Worm (Caenorhabditis elegans): ENCODE results near the gene gtsf-1.

Gene gtsf-1

DNA sequence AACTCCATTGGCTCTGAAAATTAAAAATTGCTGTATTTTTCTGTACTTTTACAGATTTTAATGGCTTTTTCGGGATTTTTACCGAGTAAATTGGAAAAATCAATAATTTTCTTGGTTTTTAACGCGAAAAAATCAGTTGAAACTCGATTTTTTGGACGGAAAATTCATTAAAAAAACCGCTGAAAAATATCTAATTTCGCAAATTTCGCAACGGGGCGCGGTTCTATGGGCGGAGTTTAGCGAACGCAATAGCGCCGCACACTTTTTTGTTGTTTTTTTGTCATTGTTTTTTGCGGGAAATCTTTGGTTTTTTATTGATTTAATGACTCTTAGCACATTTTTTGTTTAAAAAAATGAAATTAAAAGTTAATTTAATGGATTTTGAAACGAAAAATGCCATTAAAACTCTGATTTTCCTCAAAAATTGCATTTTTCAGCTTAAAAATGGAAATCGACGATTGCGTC, 2.2 kb upstream of the gtsf-1 start, which contains the start of the genes mel-46 and lsy-13 (continued):
- TF ChIP-seq snpc-4 (tag; optimal IDR thresholded peaks at IDR 0.05), result peak; percentile 5
- TF ChIP-seq sox-4 (tag; optimal IDR thresholded peaks at IDR 0.05), result no peak
- no peak for TF ChIP-seq hpl-2 (GFP tag; optimal IDR thresholded peaks at IDR 0.05)
- no peak for TF ChIP-seq aly-2 (tag; optimal IDR thresholded peaks at IDR 0.05)
- TF ChIP-seq zip-4 (GFP tag; optimal IDR thresholded peaks at IDR 0.05), result peak; percentile 62
- TF ChIP-seq lir-3 (tag; optimal IDR thresholded peaks at IDR 0.05; ENCODE audit: poor library complexity), result no peak
- TF ChIP-seq jun-1 (tag; optimal IDR thresholded peaks at IDR 0.05), result no peak
- no peak for TF ChIP-seq nhr-85 (tag)
- TF ChIP-seq vab-15 (tag; optimal IDR thresholded peaks at IDR 0.05), result no peak
- TF ChIP-seq sptf-1 (tag; optimal IDR thresholded peaks at IDR 0.05), result no peak
- no peak for TF ChIP-seq rnt-1 (tag; optimal IDR thresholded peaks at IDR 0.05)
- TF ChIP-seq nhr-77 (tag; optimal IDR thresholded peaks at IDR 0.05), result no peak
- TF ChIP-seq aha-1 (tag; optimal IDR thresholded peaks at IDR 0.05), result no peak
- peak; percentile 6 for TF ChIP-seq F16B12.6 (tag; optimal IDR thresholded peaks at IDR 0.05)
- no peak for TF ChIP-seq fkh-4 (tag; optimal IDR thresholded peaks at IDR 0.05; ENCODE audit: borderline replicate concordance)
- TF ChIP-seq efl-3 (GFP tag; optimal IDR thresholded peaks at IDR 0.05), result no peak
- no peak for TF ChIP-seq grh-1 (GFP tag; IDR thresholded peaks at IDR 0.05)
- no peak for TF ChIP-seq ztf-11 (tag; optimal IDR thresholded peaks at IDR 0.05)
- TF ChIP-seq pag-3 (tag; optimal IDR thresholded peaks at IDR 0.05; ENCODE audit: borderline replicate concordance, insufficient read depth), result no peak
- no peak for TF ChIP-seq ceh-63 (GFP tag; optimal IDR thresholded peaks at IDR 0.05)
- TF ChIP-seq alr-1 (tag; optimal IDR thresholded peaks at IDR 0.05; ENCODE audit: borderline replicate concordance), result no peak
- no peak for TF ChIP-seq ama-1 (optimal IDR thresholded peaks at IDR 0.05)
- TF ChIP-seq swsn-7 (tag; optimal IDR thresholded peaks at IDR 0.05), result no peak
- TF ChIP-seq nhr-237 (tag; optimal IDR thresholded peaks at IDR 0.05), result no peak
- no peak for TF ChIP-seq elt-3 (tag; optimal IDR thresholded peaks at IDR 0.05)
- no peak for TF ChIP-seq zag-1 (tag; optimal IDR thresholded peaks at IDR 0.05)
- TF ChIP-seq lin-14 (GFP tag; optimal IDR thresholded peaks at IDR 0.05), result no peak
- TF ChIP-seq dpl-1 (GFP tag; optimal IDR thresholded peaks at IDR 0.05), result peak; percentile 25 to 49 (median 37)
- TF ChIP-seq unc-30 (tag; optimal IDR thresholded peaks at IDR 0.05), result no peak
- peak; percentile 53 for TF ChIP-seq nhr-71 (tag; optimal IDR thresholded peaks at IDR 0.05)
- TF ChIP-seq unc-130 (tag; optimal IDR thresholded peaks at IDR 0.05), result peak; percentile 4
- TF ChIP-seq mab-9 (GFP tag; IDR thresholded peaks at IDR 0.05), result no peak
- no peak for TF ChIP-seq ceh-90 (tag; optimal IDR thresholded peaks at IDR 0.05)
- no peak for TF ChIP-seq hlh-4 (tag; optimal IDR thresholded peaks at IDR 0.05)
- TF ChIP-seq efl-1 (optimal IDR thresholded peaks at IDR 0.05), result peak; percentile 42 to 43
- peak; percentile 48 to 81 for TF ChIP-seq efl-1 (GFP tag; optimal IDR thresholded peaks at IDR 0.05 in 1 of 2)
- no peak for TF ChIP-seq mef-2 (tag; optimal IDR thresholded peaks at IDR 0.05)
- TF ChIP-seq ceh-8 (GFP tag; optimal IDR thresholded peaks at IDR 0.05), result no peak
- TF ChIP-seq lin-13 (GFP tag; optimal IDR thresholded peaks at IDR 0.05), result no peak
- no peak for TF ChIP-seq sup-37 (GFP tag; optimal IDR thresholded peaks at IDR 0.05)
- TF ChIP-seq nhr-84 (tag; optimal IDR thresholded peaks at IDR 0.05), result no peak
- TF ChIP-seq mep-1 (tag; optimal IDR thresholded peaks at IDR 0.05), result peak; percentile 53
- peak; percentile 69 to 75 (median 70) for TF ChIP-seq ceh-82 (tag; optimal IDR thresholded peaks at IDR 0.05)
- no peak for TF ChIP-seq pqm-1 (tag; optimal IDR thresholded peaks at IDR 0.05)
- TF ChIP-seq pax-3 (tag; optimal IDR thresholded peaks at IDR 0.05), result no peak
